Fruit fly (Drosophila melanogaster): ENCODE results near the gene CG33912.

The CG33912 gene

DNA sequence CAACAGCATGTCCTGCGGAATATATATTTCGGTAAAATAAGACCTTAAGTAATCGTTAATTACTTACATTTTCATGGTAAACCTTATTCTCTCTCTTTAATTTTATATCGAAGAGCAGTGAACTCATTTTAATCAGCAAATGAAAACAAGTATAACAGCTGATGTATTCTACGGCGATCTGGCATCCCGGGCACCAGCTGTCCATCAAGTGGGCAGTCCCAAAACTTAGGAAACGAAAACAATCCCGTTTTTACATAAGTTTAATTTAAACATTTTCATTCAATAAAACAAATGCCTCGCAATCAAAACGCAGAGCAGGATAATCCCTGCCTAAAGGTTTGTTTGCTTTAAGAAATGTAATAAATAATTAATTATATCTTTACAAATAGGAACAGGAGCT is 13.9 kb upstream of the CG33912 start, which contains the start of the genes CG4074 and CG4186 (continued):
- no peak for TF ChIP-seq gsb (GFP tag; IDR thresholded peaks at IDR 0.05)
- no peak for TF ChIP-seq CG18599 (GFP tag; optimal IDR thresholded peaks at IDR 0.05)
- TF ChIP-seq CG7839 (tag; optimal IDR thresholded peaks at IDR 0.05): no peak
- TF ChIP-seq CG16813 (GFP tag; IDR thresholded peaks at IDR 0.05; ENCODE audit: partially characterized antibody): no peak
- TF ChIP-seq Ssrp (tag; optimal IDR thresholded peaks at IDR 0.05): no peak
- peak; percentile 22 for TF ChIP-seq gro (GFP tag; optimal IDR thresholded peaks at IDR 0.05)
- no peak for TF ChIP-seq sr (GFP tag; IDR thresholded peaks at IDR 0.05)
- no peak for TF ChIP-seq CG32767 (GFP tag; IDR thresholded peaks at IDR 0.05)
- TF ChIP-seq Nf-YC (tag; optimal IDR thresholded peaks at IDR 0.05): peak; percentile 77
- no peak for TF ChIP-seq CG8388 (GFP tag; optimal IDR thresholded peaks at IDR 0.05)
- no peak for TF ChIP-seq gsb-n (tag; optimal IDR thresholded peaks at IDR 0.05)
- no peak for TF ChIP-seq CG4854 (GFP tag; optimal IDR thresholded peaks at IDR 0.05)
- no peak for TF ChIP-seq Opbp (GFP tag; IDR thresholded peaks at IDR 0.05; ENCODE audit: partially characterized antibody)
- no peak for TF ChIP-seq gfzf (GFP tag; optimal IDR thresholded peaks at IDR 0.05)
- TF ChIP-seq Neu2 (GFP tag; optimal IDR thresholded peaks at IDR 0.05; ENCODE audit: borderline replicate concordance): no peak
- TF ChIP-seq Atf-2 (GFP tag; optimal IDR thresholded peaks at IDR 0.05): no peak
- TF ChIP-seq otp (GFP tag; IDR thresholded peaks at IDR 0.05): no peak
- TF ChIP-seq CG16863 (GFP tag; optimal IDR thresholded peaks at IDR 0.05): no peak
- no peak for TF ChIP-seq pho (GFP tag; optimal IDR thresholded peaks at IDR 0.05)
- TF ChIP-seq CG12659 (GFP tag; optimal IDR thresholded peaks at IDR 0.05): peak; percentile 43
- TF ChIP-seq Atf3 (GFP tag; optimal IDR thresholded peaks at IDR 0.05): no peak
- TF ChIP-seq stwl (tag; optimal IDR thresholded peaks at IDR 0.05): peak; percentile 89
- peak; percentile 32; the same call in 1 of the 3 replicates for TF ChIP-seq row (GFP tag; IDR thresholded peaks at IDR 0.05)
- peak; percentile 17 for TF ChIP-seq zen (tag; optimal IDR thresholded peaks at IDR 0.05)

DNA sequence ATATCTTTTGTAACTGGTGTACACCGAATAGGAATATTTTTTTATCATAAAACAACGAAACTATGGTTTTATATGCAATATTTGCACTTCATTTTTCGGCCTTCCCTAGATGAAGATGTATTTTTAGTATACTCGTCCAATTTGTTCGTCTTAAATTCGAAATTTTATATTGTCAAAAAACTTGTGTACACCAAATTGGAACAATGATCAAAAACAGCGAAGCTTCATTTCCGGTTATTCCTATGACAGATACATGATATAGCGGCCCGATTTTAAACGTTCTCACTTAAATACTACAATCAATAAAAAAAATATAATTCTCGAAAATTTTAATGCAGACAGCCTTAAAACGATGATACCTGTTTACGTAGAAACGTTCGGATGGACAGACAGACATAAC is 11.7 kb upstream of the CG33912 start:
- TF ChIP-seq CG30020 (tag; optimal IDR thresholded peaks at IDR 0.05) (peak; percentile 54), CG6689 (GFP tag; IDR thresholded peaks at IDR 0.05) (no peak), sens (GFP tag) (peak; percentile 79), jigr1 (GFP tag; IDR thresholded peaks at IDR 0.05) (no peak), CG4282 (GFP tag; optimal IDR thresholded peaks at IDR 0.05) (no peak), CG10654 (GFP tag; optimal IDR thresholded peaks at IDR 0.05) (no peak), scrt (GFP tag; optimal IDR thresholded peaks at IDR 0.05) (no peak), pfk (GFP tag; optimal IDR thresholded peaks at IDR 0.05) (peak; percentile 77), CG1603 (tag; optimal IDR thresholded peaks at IDR 0.05) (peak; percentile 15)

DNA sequence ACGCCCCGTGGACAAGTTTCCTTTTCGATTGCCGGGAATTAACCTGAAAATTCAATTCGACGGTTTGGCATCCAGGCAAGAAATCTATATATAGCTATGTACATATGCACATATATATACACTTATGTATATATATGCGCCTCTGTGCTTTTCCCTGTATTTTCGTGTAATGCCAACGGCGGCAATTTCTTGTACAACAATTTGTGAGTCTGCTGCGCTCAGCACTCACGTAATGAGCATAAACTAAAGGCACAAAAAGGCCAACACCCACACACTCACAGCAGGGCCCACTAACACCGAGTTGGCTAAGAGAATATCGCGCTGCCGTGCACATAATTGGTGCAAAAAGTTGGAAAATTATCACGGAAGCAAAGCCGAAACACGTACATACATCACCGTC is 6.0 kb upstream of the CG33912 start:
- TF ChIP-seq hb (GFP tag; IDR thresholded peaks at IDR 0.05; ENCODE audit: partially characterized antibody) (0 out of 3 replicates have a peak, but pooled peaks have one; percentile 54), CG13287 (GFP tag; IDR thresholded peaks at IDR 0.05; ENCODE audit: partially characterized antibody) (no peak)

DNA sequence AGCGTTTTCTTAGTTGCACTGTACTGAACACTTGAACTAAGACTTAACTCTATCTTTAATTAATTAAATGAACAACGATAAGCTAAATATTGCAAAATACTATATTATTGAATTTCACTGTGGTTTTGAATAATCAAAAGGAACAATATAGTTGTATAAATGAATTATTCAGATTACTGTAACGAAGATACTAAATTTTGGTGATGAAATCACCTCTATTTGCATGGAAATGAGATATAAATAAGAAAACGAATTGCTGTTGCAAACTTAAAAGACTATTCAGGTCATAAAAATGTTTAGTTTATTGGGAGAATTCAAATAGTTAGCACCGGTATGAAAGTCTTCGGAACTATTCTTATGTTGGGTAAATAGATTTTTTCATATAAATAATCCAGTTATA is 3.1 kb upstream of the CG33912 start, which contains the start of gene CG43251:
Gene CG43251, plus strand, starts transcription at position 301 of the 400 bp plus-strand sequence.
- TF ChIP-seq Asciz (GFP tag; optimal IDR thresholded peaks at IDR 0.05) (no peak), ase (GFP tag; IDR thresholded peaks at IDR 0.05) (no peak), dysf (GFP tag; IDR thresholded peaks at IDR 0.05) (no peak), Dref (GFP tag; IDR thresholded peaks at IDR 0.05) (no peak)

Measured in whole organism, embryonic.